Worm (Caenorhabditis elegans): ENCODE results near the gene Y37A1A.3.

- TF ChIP-seq fos-1 (tag; optimal IDR thresholded peaks at IDR 0.05): no peak
- no peak for TF ChIP-seq nhr-77 (tag; optimal IDR thresholded peaks at IDR 0.05)
- TF ChIP-seq lin-13 (GFP tag; optimal IDR thresholded peaks at IDR 0.05): no peak
- TF ChIP-seq mbf-1 (tag; optimal IDR thresholded peaks at IDR 0.05): no peak
- TF ChIP-seq unc-39 (tag; optimal IDR thresholded peaks at IDR 0.05): no peak
- TF ChIP-seq aly-2 (tag; optimal IDR thresholded peaks at IDR 0.05): no peak
- no peak for TF ChIP-seq snpc-4 (tag; optimal IDR thresholded peaks at IDR 0.05)
- no peak for TF ChIP-seq ztf-11 (tag; optimal IDR thresholded peaks at IDR 0.05)
- no peak for TF ChIP-seq nhr-11 (tag; optimal IDR thresholded peaks at IDR 0.05)
- TF ChIP-seq ama-1 (optimal IDR thresholded peaks at IDR 0.05): no peak
- TF ChIP-seq ceh-82 (tag; optimal IDR thresholded peaks at IDR 0.05): no peak
These were observed 8.3 kb upstream of the Y37A1A.3 start for ce11 chrIV:13910931-13911330.

Measured in whole organism, L2 larva.